Fruit fly (Drosophila melanogaster) whole organism, embryonic: ENCODE results near the gene CG11560.

ENCODE experiments used
- Adf1 ChIP-seq: fragments of 200-800 bp; sonication (Bioruptor generic); IDR thresholded peaks from 2 replicates; pipeline ENCODE4 v1.3.6; 2022; ENCODE audit warnings: missing biosample characterization, missing genetic modification characterization
- B-H1 ChIP-seq: fragments of 200-800 bp; sonication (Bioruptor generic); IDR thresholded peaks from 3 replicates; pipeline ENCODE4 v1.3.6; 2022; ENCODE audit warnings: missing biosample characterization, missing genetic modification characterization
- C15 ChIP-seq: fragments of 200-800 bp; sonication (Bioruptor generic); IDR thresholded peaks from 3 replicates; pipeline ENCODE4 v1.3.6; 2022; ENCODE audit warnings: missing biosample characterization, missing genetic modification characterization
- CG11504 ChIP-seq: fragments of 200-800 bp; sonication (Bioruptor generic); optimal IDR thresholded peaks from 3 replicates; lab custom pipeline; 2019; ENCODE audit warnings: missing biosample characterization, mild to moderate bottlenecking, missing genetic modification characterization, moderate library complexity
- CG12391 ChIP-seq: fragments of 200-800 bp; sonication (Bioruptor generic); optimal IDR thresholded peaks from 3 replicates; lab custom pipeline; 2018; ENCODE audit warnings: missing biosample characterization, mild to moderate bottlenecking, missing genetic modification characterization, moderate library complexity
- CG12659 ChIP-seq: fragments of 200-800 bp; sonication (Bioruptor generic); optimal IDR thresholded peaks from 3 replicates; lab custom pipeline; 2017; ENCODE audit warnings: mild to moderate bottlenecking, missing biosample characterization, missing genetic modification reagents, missing genetic modification characterization
- CG13296 ChIP-seq: fragments of 200-800 bp; sonication (Bioruptor generic); optimal IDR thresholded peaks from 3 replicates; lab custom pipeline; 2018; ENCODE audit warnings: missing biosample characterization, mild to moderate bottlenecking, missing genetic modification characterization
- CG13424 ChIP-seq: fragments of 200-800 bp; sonication (Bioruptor generic); optimal IDR thresholded peaks from 2 replicates; lab custom pipeline; 2019; ENCODE audit warnings: missing biosample characterization, mild to moderate bottlenecking, missing genetic modification characterization, moderate library complexity
- CG15269 ChIP-seq: fragments of 200-800 bp; sonication (Bioruptor generic); optimal IDR thresholded peaks from 2 replicates; lab custom pipeline; 2018; ENCODE audit warnings: missing biosample characterization, mild to moderate bottlenecking, missing genetic modification characterization, moderate library complexity
- CG17361 ChIP-seq: fragments of 200-800 bp; sonication (Bioruptor generic); IDR thresholded peaks from 3 replicates; pipeline ENCODE4 v1.3.6; 2022; ENCODE audit warnings: missing biosample characterization, missing genetic modification characterization
- CG18011 ChIP-seq: fragments of 200-800 bp; sonication (Bioruptor generic); optimal IDR thresholded peaks from 2 replicates; lab custom pipeline; 2017; ENCODE audit warnings: missing biosample characterization, missing genetic modification characterization, mild to moderate bottlenecking, moderate library complexity, missing genotype
- CG18599 ChIP-seq: fragments of 200-800 bp; sonication (Bioruptor generic); optimal IDR thresholded peaks from 3 replicates; lab custom pipeline; 2017; ENCODE audit warnings: missing biosample characterization, missing genetic modification characterization, mild to moderate bottlenecking, moderate library complexity, missing genetic modification reagents
- CG2678 ChIP-seq: fragments of 200-800 bp; sonication (Bioruptor generic); optimal IDR thresholded peaks from 3 replicates; lab custom pipeline; 2019; ENCODE audit warnings: missing biosample characterization, mild to moderate bottlenecking, missing genetic modification characterization, moderate library complexity
- CG2889 ChIP-seq: fragments of 200-800 bp; sonication (Bioruptor generic); IDR thresholded peaks from 3 replicates; pipeline ENCODE4 v1.3.6; 2022; ENCODE audit warnings: missing biosample characterization, missing genetic modification characterization
- CG34376 ChIP-seq: fragments of 200-800 bp; sonication (Bioruptor generic); optimal IDR thresholded peaks from 2 replicates; lab custom pipeline; 2018; ENCODE audit warnings: missing biosample characterization, mild to moderate bottlenecking, missing genetic modification characterization
- CG4360 ChIP-seq: fragments of 200-800 bp; sonication (Bioruptor generic); IDR thresholded peaks from 2 replicates; pipeline ENCODE4 v1.3.6; 2022; ENCODE audit warnings: missing biosample characterization, missing genetic modification characterization
- CG6272 ChIP-seq: fragments of 200-800 bp; sonication (Bioruptor generic); IDR thresholded peaks from 2 replicates; pipeline ENCODE4 v1.3.6; 2022; ENCODE audit warnings: missing biosample characterization, missing genetic modification characterization
- CG7271 ChIP-seq: fragments of 200-800 bp; sonication (Bioruptor generic); optimal IDR thresholded peaks from 2 replicates; lab custom pipeline; 2018; ENCODE audit warnings: missing biosample characterization, mild to moderate bottlenecking, missing genetic modification characterization, moderate library complexity
- CG7963 ChIP-seq: fragments of 200-800 bp; sonication (Bioruptor generic); IDR thresholded peaks from 3 replicates; pipeline ENCODE4 v1.3.6; 2022; ENCODE audit warnings: missing biosample characterization, missing genetic modification characterization; ENCODE audit not compliant: partially characterized antibody
- CG8089 ChIP-seq: fragments of 200-800 bp; sonication (Bioruptor generic); optimal IDR thresholded peaks from 3 replicates; lab custom pipeline; 2016; ENCODE audit warnings: missing biosample characterization, missing genetic modification characterization
- CG8478 ChIP-seq: fragments of >200 bp; optimal IDR thresholded peaks from 2 replicates; lab custom pipeline; 2018
- CG9932 ChIP-seq: fragments of 200-800 bp; sonication (Bioruptor generic); IDR thresholded peaks from 2 replicates; pipeline ENCODE4 v1.3.6; 2022; ENCODE audit warnings: missing biosample characterization, missing genetic modification characterization
- CkIIα-i1 ChIP-seq: fragments of 200-800 bp; sonication (Bioruptor generic); IDR thresholded peaks from 2 replicates; pipeline ENCODE4 v1.3.6; 2022; ENCODE audit warnings: missing biosample characterization, missing genetic modification characterization
- D19A ChIP-seq: fragments of 200-800 bp; optimal IDR thresholded peaks from 3 replicates; lab custom pipeline; 2019; ENCODE audit warnings: missing biosample characterization, mild to moderate bottlenecking, missing genetic modification characterization, moderate library complexity
- D19B ChIP-seq: fragments of 200-800 bp; sonication (Bioruptor generic); optimal IDR thresholded peaks from 2 replicates; lab custom pipeline; 2017; ENCODE audit warnings: missing biosample characterization, mild to moderate bottlenecking, missing genetic modification characterization
- Dad ChIP-seq: fragments of 200-800 bp; sonication (Bioruptor generic); optimal IDR thresholded peaks from 3 replicates; lab custom pipeline; 2016; ENCODE audit warnings: missing biosample characterization, missing genetic modification characterization
- Dek ChIP-seq: fragments of 200-800 bp; sonication (Bioruptor generic); optimal IDR thresholded peaks from 3 replicates; lab custom pipeline; 2019; ENCODE audit warnings: missing biosample characterization, mild to moderate bottlenecking, missing genetic modification characterization, moderate library complexity
- Dp ChIP-seq: fragments of 200-800 bp; sonication (Bioruptor generic); optimal IDR thresholded peaks from 2 replicates; lab custom pipeline; 2018; ENCODE audit warnings: missing biosample characterization, mild to moderate bottlenecking, missing genetic modification characterization, moderate library complexity
- Gug ChIP-seq: fragments of 200-800 bp; sonication (Bioruptor generic); IDR thresholded peaks from 4 replicates; pipeline ENCODE4 v1.3.6; 2022; ENCODE audit warnings: missing biosample characterization, missing genetic modification characterization
- HLH54F ChIP-seq: fragments of 200-800 bp; sonication (Bioruptor generic); optimal IDR thresholded peaks from 3 replicates; lab custom pipeline; 2016; ENCODE audit warnings: missing biosample characterization, missing genetic modification characterization
- Lpt ChIP-seq: fragments of >200 bp; optimal IDR thresholded peaks from 2 replicates; lab custom pipeline; 2018; ENCODE audit warnings: missing biosample characterization, missing genetic modification characterization
- Meics ChIP-seq: fragments of 200-800 bp; sonication (Bioruptor generic); optimal IDR thresholded peaks from 2 replicates; lab custom pipeline; 2017; ENCODE audit warnings: missing biosample characterization, mild to moderate bottlenecking, missing genetic modification characterization
- Nf-YC ChIP-seq: fragments of 200-800 bp; optimal IDR thresholded peaks from 3 replicates; lab custom pipeline; 2019; ENCODE audit warnings: missing biosample characterization, mild to moderate bottlenecking, missing genetic modification characterization, moderate library complexity
- PHDP ChIP-seq: fragments of 200-800 bp; sonication (Bioruptor generic); optimal IDR thresholded peaks from 3 replicates; lab custom pipeline; 2018; ENCODE audit warnings: missing biosample characterization, mild to moderate bottlenecking, missing genetic modification characterization, moderate library complexity
- Pdp1 ChIP-seq, 2 experiments: fragments of 200-800 bp; sonication (Bioruptor generic); optimal IDR thresholded peaks; 3 replicates each; lab custom pipeline; 2016; ENCODE audit warnings: missing biosample characterization in 2 of 2, missing genetic modification characterization in 2 of 2, mild to moderate bottlenecking in 1 of 2, moderate library complexity in 1 of 2
- Sox102F ChIP-seq: fragments of 200-800 bp; sonication (Bioruptor generic); optimal IDR thresholded peaks from 2 replicates; lab custom pipeline; 2018; ENCODE audit warnings: missing biosample characterization, mild to moderate bottlenecking, missing genetic modification characterization, moderate library complexity
- bigmax ChIP-seq: fragments of 200-800 bp; sonication (Bioruptor generic); optimal IDR thresholded peaks from 2 replicates; lab custom pipeline; 2018; ENCODE audit warnings: missing biosample characterization, mild to moderate bottlenecking, missing genetic modification characterization
- btn ChIP-seq: fragments of 200-800 bp; sonication (Bioruptor generic); optimal IDR thresholded peaks from 2 replicates; lab custom pipeline; 2016; ENCODE audit warnings: missing biosample characterization, missing genetic modification characterization
- chinmo ChIP-seq: fragments of 200-800 bp; sonication (Bioruptor generic); IDR thresholded peaks from 4 replicates; pipeline ENCODE4 v1.3.6; 2022; ENCODE audit warnings: missing biosample characterization, missing genetic modification characterization; ENCODE audit not compliant: partially characterized antibody
- chn ChIP-seq: fragments of 200-800 bp; sonication (Bioruptor generic); optimal IDR thresholded peaks from 2 replicates; lab custom pipeline; 2016; ENCODE audit warnings: missing biosample characterization, missing genetic modification characterization
- en ChIP-seq: fragments of 200-800 bp; sonication (Bioruptor generic); optimal IDR thresholded peaks from 2 replicates; lab custom pipeline; 2016; ENCODE audit warnings: missing biosample characterization, missing genetic modification characterization
- fd96Cb ChIP-seq: fragments of 200-800 bp; sonication (Bioruptor generic); optimal IDR thresholded peaks from 2 replicates; lab custom pipeline; 2018; ENCODE audit warnings: missing biosample characterization, mild to moderate bottlenecking, missing genetic modification characterization, moderate library complexity
- gcm ChIP-seq: fragments of 200-800 bp; sonication (Bioruptor generic); optimal IDR thresholded peaks from 2 replicates; lab custom pipeline; 2019; ENCODE audit warnings: missing biosample characterization, mild to moderate bottlenecking, missing genetic modification characterization, moderate library complexity
- gem ChIP-seq: fragments of 200-800 bp; sonication (Bioruptor generic); optimal IDR thresholded peaks from 2 replicates; lab custom pipeline; 2019; ENCODE audit warnings: missing biosample characterization, mild to moderate bottlenecking, missing genetic modification characterization, moderate library complexity
- jumu ChIP-seq: fragments of 200-800 bp; sonication (Bioruptor generic); optimal IDR thresholded peaks from 3 replicates; lab custom pipeline; 2016; ENCODE audit warnings: missing biosample characterization, missing genetic modification characterization
- otp ChIP-seq: fragments of 200-800 bp; sonication (Bioruptor generic); IDR thresholded peaks from 3 replicates; pipeline ENCODE4, ENCODE4 v1.3.6; 2022; ENCODE audit warnings: missing biosample characterization, missing genetic modification characterization
- peb ChIP-seq: fragments of 200-800 bp; sonication (Bioruptor generic); IDR thresholded peaks from 2 replicates; pipeline ENCODE4 v1.3.6; 2022; ENCODE audit warnings: missing biosample characterization, missing genetic modification characterization
- run ChIP-seq: fragments of 200-800 bp; sonication (Bioruptor generic); optimal IDR thresholded peaks from 3 replicates; lab custom pipeline; 2018; ENCODE audit warnings: missing biosample characterization, mild to moderate bottlenecking, missing genetic modification characterization
- shn ChIP-seq: fragments of 200-800 bp; sonication (Bioruptor generic); optimal IDR thresholded peaks from 3 replicates; lab custom pipeline; 2016; ENCODE audit warnings: missing biosample characterization, missing genetic modification characterization
- sqz ChIP-seq: fragments of 200-800 bp; sonication (Bioruptor generic); optimal IDR thresholded peaks from 3 replicates; lab custom pipeline; 2018; ENCODE audit warnings: missing biosample characterization, mild to moderate bottlenecking, missing genetic modification characterization

The CG11560 gene

dm6 chr3L:12084969-12085690 lies 34.7 kb upstream of the CG11560 start (continued):
- TF ChIP-seq CG9932 (GFP tag; lab: Robert Waterston, UW) (no peak), CG8089 (GFP tag; lab: Kevin White, UChicago) (no peak), Adf1 (no peak), C15 (no peak), chinmo (GFP tag; lab: Robert Waterston, UW) (0 out of 4 replicates have a peak, but pooled peaks have one; percentile 21), Sox102F (GFP tag; lab: Kevin White, UChicago) (peak; percentile 43), PHDP (tag; lab: Kevin White, UChicago) (peak; percentile 65), Meics (GFP tag; lab: Kevin White, UChicago) (peak; percentile 28), CG13424 (tag; lab: Kevin White, UChicago) (peak; percentile 27), gem (tag; lab: Kevin White, UChicago) (peak; percentile 68), CG12659 (GFP tag; lab: Kevin White, UChicago) (no peak), btn (GFP tag; lab: Kevin White, UChicago) (no peak), D19A (peak; percentile 53), CG8478 (lab: Kevin White, UChicago) (no peak), D19B (GFP tag; lab: Kevin White, UChicago) (no peak), CG4360 (GFP tag; lab: Robert Waterston, UW) (no peak), sqz (GFP tag; lab: Kevin White, UChicago) (peak; percentile 21), Dp (GFP tag; lab: Kevin White, UChicago) (no peak), CG15269 (peak; percentile 29), CG18011 (GFP tag; lab: Kevin White, UChicago) (no peak), otp (GFP tag; lab: Robert Waterston, UW) (no peak), CG6272 (no peak), Nf-YC (tag; lab: Kevin White, UChicago) (peak; percentile 2), bigmax (GFP tag; lab: Kevin White, UChicago) (no peak), CG2889 (GFP tag; lab: Robert Waterston, UW) (no peak), gcm (GFP tag; lab: Kevin White, UChicago) (peak; percentile 38), Gug (no peak), fd96Cb (tag; lab: Kevin White, UChicago) (no peak), CG11504 (tag; lab: Kevin White, UChicago) (peak; percentile 59), CkIIα-i1 (GFP tag; lab: Robert Waterston, UW) (no peak), CG13296 (peak; percentile 28), en (no peak), peb (no peak), CG2678 (tag; lab: Kevin White, UChicago) (peak; percentile 66), chn (GFP tag; lab: Kevin White, UChicago) (no peak), CG34376 (GFP tag; lab: Kevin White, UChicago) (peak; percentile 70), shn (GFP tag; lab: Kevin White, UChicago) (no peak), B-H1 (GFP tag; lab: Robert Waterston, UW) (no peak), CG7963 (GFP tag; lab: Robert Waterston, UW) (no peak), Pdp1 (GFP tag; optimal IDR thresholded peaks at IDR 0.05; lab: Kevin White, UChicago) (peak in 1 of 2 experiments; percentile 57), run (peak; percentile 19), CG17361 (GFP tag; lab: Robert Waterston, UW) (peak; percentile 57; the same call in 2 of the 3 replicates), Dad (no peak), CG18599 (peak; percentile 29), CG7271 (no peak), CG12391 (tag; lab: Kevin White, UChicago) (peak; percentile 35), HLH54F (GFP tag; lab: Kevin White, UChicago) (no peak), jumu (no peak), Lpt (no peak), Dek (tag; lab: Kevin White, UChicago) (no peak)
